Worm (Caenorhabditis elegans): Measurements from ENCODE around the gene ubc-18.

The ubc-18 gene

DNA sequence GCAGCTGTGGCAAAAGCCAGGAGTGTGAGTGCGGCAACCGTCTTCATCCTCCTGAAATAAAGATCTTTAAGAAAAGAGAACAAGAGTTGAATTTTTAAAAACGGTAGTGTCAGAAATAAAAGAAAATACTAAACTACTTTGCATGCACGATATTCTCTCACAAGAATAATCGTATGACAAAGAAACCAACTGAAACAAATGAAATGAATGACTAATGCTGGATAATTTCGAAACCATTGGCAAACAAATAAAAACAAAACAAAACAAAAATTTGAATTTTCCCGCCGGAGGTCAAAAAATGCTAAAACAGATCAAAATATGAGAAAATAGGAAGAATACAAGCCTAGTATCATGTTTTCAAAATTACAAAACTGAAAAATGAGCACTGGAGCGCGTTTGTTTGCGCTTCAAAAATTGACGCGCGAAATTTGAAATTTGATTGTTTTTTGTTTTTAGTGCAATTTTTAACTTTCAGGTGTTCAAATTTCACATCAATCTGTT, 35.6 kb upstream of the ubc-18 start, which contains the start of gene cpg-2:
Gene cpg-2, minus strand, starts transcription at position 51 of the 501 bp plus-strand sequence.
- no peak for TF ChIP-seq unc-62 (GFP tag; optimal IDR thresholded peaks at IDR 0.05)
- no peak for TF ChIP-seq lin-13 (tag; optimal IDR thresholded peaks at IDR 0.05)
- no peak for TF ChIP-seq mep-1 (tag; optimal IDR thresholded peaks at IDR 0.05)

DNA sequence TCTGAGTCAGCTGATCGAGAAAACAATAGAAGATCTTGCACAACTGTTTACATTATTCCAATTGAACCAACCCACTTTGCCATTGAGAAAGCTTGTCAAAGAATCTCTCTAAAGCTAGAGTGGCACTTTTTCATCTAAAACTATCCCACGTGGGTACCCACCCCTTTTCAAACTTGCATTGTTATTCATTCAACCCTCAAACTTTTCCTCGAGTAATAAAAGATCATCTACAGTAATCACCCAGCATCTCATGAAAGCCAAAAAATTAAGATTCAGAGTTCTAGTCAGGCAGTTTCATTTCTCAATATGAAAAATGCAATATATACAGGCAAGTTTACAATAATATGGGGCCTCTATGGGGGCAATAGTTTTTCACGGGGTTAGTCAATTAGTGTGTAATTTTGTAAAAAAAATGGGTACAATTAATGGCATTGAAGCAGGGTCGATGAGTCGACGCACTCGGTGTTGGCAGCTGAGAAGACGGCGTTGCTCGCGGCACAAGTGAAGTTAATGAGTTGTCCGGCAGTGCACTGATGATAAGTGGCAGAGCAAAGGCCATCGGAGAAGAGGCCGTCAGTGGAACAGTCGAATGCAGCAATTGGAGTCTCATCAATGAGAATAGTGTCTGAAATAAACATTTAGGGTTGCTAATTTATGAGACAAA, 33.6 kb upstream of the ubc-18 start:
- TF ChIP-seq tbx-8 (GFP tag; optimal IDR thresholded peaks at IDR 0.05) (no peak), nhr-237 (tag; optimal IDR thresholded peaks at IDR 0.05) (no peak), lsy-2 (tag; optimal IDR thresholded peaks at IDR 0.05) (no peak), unc-120 (tag; optimal IDR thresholded peaks at IDR 0.05; ENCODE audit: poor library complexity, severe bottlenecking) (no peak), mep-1 (tag; optimal IDR thresholded peaks at IDR 0.05) (no peak)

DNA sequence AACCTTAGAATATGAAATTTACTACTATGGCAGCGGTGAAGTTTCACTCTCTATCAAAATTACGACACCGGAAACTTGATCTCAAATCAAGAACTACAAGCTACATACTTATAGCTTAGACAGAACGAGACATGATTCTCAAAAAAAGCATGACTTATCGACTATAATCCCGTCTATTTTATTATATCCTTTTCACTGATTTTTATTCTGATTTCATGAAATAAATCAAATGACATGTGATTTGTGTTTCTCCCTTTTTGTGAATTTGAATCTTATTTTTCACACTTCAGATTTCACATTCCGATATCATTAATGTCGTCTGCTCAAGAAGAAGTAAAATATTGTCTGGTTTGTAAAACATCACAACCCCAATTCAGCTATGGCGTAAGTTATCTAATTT, 31.6 kb upstream of the ubc-18 start, which contains the start of gene ZK418.11:
Gene ZK418.11, plus strand, starts transcription at position 289 of the 400 bp plus-strand sequence.
- TF ChIP-seq nhr-2 (tag; optimal IDR thresholded peaks at IDR 0.05) (no peak), blmp-1 (tag; optimal IDR thresholded peaks at IDR 0.05) (no peak), mep-1 (tag; optimal IDR thresholded peaks at IDR 0.05) (no peak), flh-1 (GFP tag; optimal IDR thresholded peaks at IDR 0.05) (no peak), lsy-2 (tag; optimal IDR thresholded peaks at IDR 0.05) (no peak), nhr-76 (tag; optimal IDR thresholded peaks at IDR 0.05) (no peak)

DNA sequence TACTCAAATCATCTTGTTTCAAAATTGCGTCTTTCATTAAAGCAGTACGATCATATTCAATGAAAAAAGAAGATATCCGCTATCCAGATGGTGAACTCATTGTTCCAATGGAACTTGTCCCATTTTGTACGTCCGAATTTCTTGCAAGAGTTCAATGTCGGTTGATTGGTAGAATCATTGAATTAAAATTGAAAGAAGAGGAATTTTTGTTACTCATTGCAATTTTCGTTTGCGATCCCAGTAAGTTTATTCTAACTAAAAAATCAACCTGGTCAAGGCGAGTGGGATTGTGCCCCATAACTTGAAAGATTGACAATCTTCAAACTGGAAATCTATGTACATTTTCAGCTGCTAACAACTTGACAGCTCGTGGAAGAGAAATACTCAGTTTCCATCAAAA, 28.1 kb upstream of the ubc-18 start:
- TF ChIP-seq ceh-83 (GFP tag; optimal IDR thresholded peaks at IDR 0.05) (no peak), nhr-76 (tag; optimal IDR thresholded peaks at IDR 0.05) (no peak), mep-1 (tag; optimal IDR thresholded peaks at IDR 0.05) (no peak), lin-13 (tag; optimal IDR thresholded peaks at IDR 0.05) (no peak), mab-5 (tag; optimal IDR thresholded peaks at IDR 0.05) (no peak), hlh-1 (tag; optimal IDR thresholded peaks at IDR 0.05) (no peak), lin-32 (GFP tag; optimal IDR thresholded peaks at IDR 0.05) (no peak), bed-3 (GFP tag; optimal IDR thresholded peaks at IDR 0.05) (no peak), ceh-43 (GFP tag; optimal IDR thresholded peaks at IDR 0.05) (no peak), ztf-11 (tag; optimal IDR thresholded peaks at IDR 0.05) (no peak), nhr-28 (tag; optimal IDR thresholded peaks at IDR 0.05) (no peak), blmp-1 (tag; optimal IDR thresholded peaks at IDR 0.05) (no peak), snpc-4 (tag; optimal IDR thresholded peaks at IDR 0.05) (no peak), elt-1 (tag; optimal IDR thresholded peaks at IDR 0.05; ENCODE audit: borderline replicate concordance, insufficient read depth) (no peak), mls-2 (tag; optimal IDR thresholded peaks at IDR 0.05) (no peak), nhr-237 (tag; optimal IDR thresholded peaks at IDR 0.05) (no peak), sem-2 (GFP tag; optimal IDR thresholded peaks at IDR 0.05) (no peak), cnd-1 (tag; optimal IDR thresholded peaks at IDR 0.05) (no peak), nhr-2 (tag; optimal IDR thresholded peaks at IDR 0.05) (no peak)

DNA sequence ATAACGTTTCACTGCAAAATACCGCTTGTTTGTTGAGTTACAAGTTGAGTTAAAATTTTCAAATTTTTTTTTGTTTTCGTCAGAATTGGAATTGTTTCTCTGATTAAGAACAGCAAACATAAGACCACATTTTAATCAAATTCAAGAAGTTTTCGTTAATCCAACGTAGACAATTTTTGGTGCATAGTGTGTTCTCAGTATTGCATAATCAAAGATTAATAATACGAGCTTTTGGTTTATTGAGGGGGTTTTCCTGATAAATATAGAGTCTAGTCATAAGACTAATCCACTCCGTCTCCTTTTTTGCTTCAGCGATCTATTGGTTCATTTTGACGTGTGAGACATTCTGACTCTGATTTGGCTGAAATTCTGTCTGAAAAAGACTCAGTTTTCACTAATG, 26.8 kb upstream of the ubc-18 start, which contains the start of gene nhr-9:
Gene nhr-9, plus strand, starts transcription at position 307 of the 400 bp plus-strand sequence.
- TF ChIP-seq unc-39 (tag; optimal IDR thresholded peaks at IDR 0.05) (no peak), elt-1 (tag; optimal IDR thresholded peaks at IDR 0.05; ENCODE audit: borderline replicate concordance, insufficient read depth) (no peak), pha-4 (tag; optimal IDR thresholded peaks at IDR 0.05) (no peak), unc-62 (GFP tag; optimal IDR thresholded peaks at IDR 0.05) (no peak), elt-3 (tag; optimal IDR thresholded peaks at IDR 0.05) (no peak)

DNA sequence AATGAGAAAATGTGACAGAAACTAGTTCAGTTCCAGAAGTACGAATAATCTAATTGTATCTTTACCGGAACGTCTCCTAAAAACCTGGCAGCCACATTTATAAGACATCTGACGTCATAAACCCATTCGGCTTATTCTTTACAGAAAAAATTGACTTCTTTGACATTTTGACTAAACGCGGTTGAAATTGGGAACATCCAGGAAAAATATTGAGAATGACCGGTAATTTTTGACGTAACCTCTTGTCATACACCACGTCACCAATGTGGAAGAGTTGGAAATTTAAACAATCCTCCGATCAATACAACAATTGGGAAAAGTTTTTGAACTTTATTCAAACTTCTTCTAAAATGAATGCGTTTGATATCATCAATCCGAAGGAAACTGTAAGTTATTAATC, 22.7 kb upstream of the ubc-18 start, which contains the start of gene ZK418.2:
Gene ZK418.2, plus strand, starts transcription at position 301 of the 400 bp plus-strand sequence.
- TF ChIP-seq mep-1 (tag; optimal IDR thresholded peaks at IDR 0.05) (no peak), nhr-2 (tag; optimal IDR thresholded peaks at IDR 0.05) (no peak), lin-32 (GFP tag; optimal IDR thresholded peaks at IDR 0.05) (no peak), sptf-1 (tag; optimal IDR thresholded peaks at IDR 0.05) (no peak), lin-13 (tag; optimal IDR thresholded peaks at IDR 0.05) (no peak), bed-3 (GFP tag; optimal IDR thresholded peaks at IDR 0.05) (no peak), M03D4.4 (tag; optimal IDR thresholded peaks at IDR 0.05) (no peak), ceh-39 (tag; optimal IDR thresholded peaks at IDR 0.05) (no peak), ceh-43 (GFP tag; optimal IDR thresholded peaks at IDR 0.05) (no peak)

Data from whole organism, mixed stage, embryonic.